Fruit fly (Drosophila melanogaster): ENCODE results near the gene Diedel2.

- TF ChIP-seq psq (GFP tag; optimal IDR thresholded peaks at IDR 0.05), result no peak
- no peak for TF ChIP-seq Sp1 (GFP tag; optimal IDR thresholded peaks at IDR 0.05)
- no peak for TF ChIP-seq h (GFP tag; optimal IDR thresholded peaks at IDR 0.05)
- TF ChIP-seq foxo (GFP tag; optimal IDR thresholded peaks at IDR 0.05), result no peak
- no peak for TF ChIP-seq Hr78 (GFP tag; optimal IDR thresholded peaks at IDR 0.05)
- no peak for TF ChIP-seq Vsx2 (GFP tag; optimal IDR thresholded peaks at IDR 0.05; ENCODE audit: partially characterized antibody)
- no peak for TF ChIP-seq pan (optimal IDR thresholded peaks at IDR 0.05)
- no peak for TF ChIP-seq usp (GFP tag; optimal IDR thresholded peaks at IDR 0.05)
- TF ChIP-seq Dfd (GFP tag; optimal IDR thresholded peaks at IDR 0.05), result peak; percentile 83
- no peak for TF ChIP-seq ey (GFP tag; optimal IDR thresholded peaks at IDR 0.05)
- TF ChIP-seq sv (GFP tag; optimal IDR thresholded peaks at IDR 0.05), result no peak
- TF ChIP-seq rgr (GFP tag; optimal IDR thresholded peaks at IDR 0.05), result no peak
These were observed 47.9 kb upstream of the Diedel2 start for dm6 chr3R:29560418-29560817.

All from whole organism, wandering third instar larva.